Worm (Caenorhabditis elegans) whole organism, L4 larva: Measurements from ENCODE around the gene fbxa-61.

Experiments
- attf-4 ChIP-seq: sonication (generic microtip); optimal IDR thresholded peaks from 3 replicates; lab custom pipeline; 2017; ENCODE audit warnings: missing biosample characterization, missing genetic modification characterization
- dmd-6 ChIP-seq: fragments of 200-800 bp; sonication (Bioruptor generic); IDR thresholded peaks from 2 replicates; pipeline ENCODE4 v1.3.6; 2022; ENCODE audit warnings: missing genetic modification reagents, missing genetic modification characterization, missing compliant biosample characterization
- jun-1 ChIP-seq: fragments of 150-350 bp; optimal IDR thresholded peaks from 2 replicates; lab custom pipeline; 2014; ENCODE audit warnings: missing biosample characterization, missing genetic modification reagents, missing genetic modification characterization
- mdl-1 ChIP-seq, 2 experiments: fragments of 150-350 bp in 1 of 2; sonication (generic microtip) in 1 of 2; optimal IDR thresholded peaks; 2 replicates each; lab custom pipeline; 2014 to 2017; ENCODE audit warnings: missing biosample characterization in 2 of 2, missing genetic modification characterization in 2 of 2
- mxl-3 ChIP-seq: fragments of 200-800 bp; sonication (Bioruptor generic); optimal IDR thresholded peaks from 2 replicates; lab custom pipeline; 2018; ENCODE audit warnings: mild to moderate bottlenecking, missing genetic modification characterization, missing compliant biosample characterization
- nhr-76 ChIP-seq: fragments of 150-350 bp; optimal IDR thresholded peaks from 2 replicates; lab custom pipeline; 2014; ENCODE audit warnings: missing biosample characterization, missing genetic modification characterization
- snpc-4 ChIP-seq: fragments of 150-350 bp; optimal IDR thresholded peaks from 2 replicates; lab custom pipeline; 2014; ENCODE audit warnings: missing biosample characterization, missing genetic modification characterization
- unc-39 ChIP-seq: sonication (generic microtip); optimal IDR thresholded peaks from 2 replicates; lab custom pipeline; 2017; ENCODE audit warnings: missing biosample characterization, missing genetic modification characterization

ce11 chrIII:1228593-1228992, 10.3 kb upstream of the fbxa-61 start:
- TF ChIP-seq attf-4 (tag; lab: Kevin White, UChicago) (no peak), unc-39 (tag; lab: Kevin White, UChicago) (no peak), snpc-4 (no peak), mxl-3 (GFP tag; lab: Kevin White, UChicago) (no peak), dmd-6 (GFP tag; lab: Robert Waterston, UW) (no peak), mdl-1 (tag; optimal IDR thresholded peaks at IDR 0.05; lab: Kevin White, UChicago) (no peak), nhr-76 (tag; lab: Kevin White, UChicago) (no peak), jun-1 (tag; lab: Kevin White, UChicago) (no peak)
